Fruit fly (Drosophila melanogaster) Kc167 (cell line): ENCODE results near the gene CG31055.

ENCODE experiments used
- Sin3A ChIP-seq: fragments of >200 bp; optimal IDR thresholded peaks from 2 replicates; lab custom pipeline; 2018; ENCODE audit warnings: missing external identifiers
- h ChIP-seq: fragments of >200 bp; optimal IDR thresholded peaks from 3 replicates; lab custom pipeline; 2018; ENCODE audit warnings: missing external identifiers
- insv ChIP-seq: fragments of >200 bp; optimal IDR thresholded peaks from 3 replicates; lab custom pipeline; 2018; ENCODE audit warnings: missing external identifiers
- psq ChIP-seq: fragments of >200 bp; optimal IDR thresholded peaks from 2 replicates; lab custom pipeline; 2017; ENCODE audit warnings: missing external identifiers

- TF ChIP-seq insv (no peak), psq (lab: Kevin White, UChicago) (no peak), Sin3A (lab: Kevin White, UChicago) (no peak), h (lab: Kevin White, UChicago) (no peak)
Measured at dm6 chr3R:27681799-27682198, 6.1 kb downstream of the CG31055 start, which contains the start of gene Sce.
